Fruit fly (Drosophila melanogaster): ENCODE results near the gene CG13058.

DNA sequence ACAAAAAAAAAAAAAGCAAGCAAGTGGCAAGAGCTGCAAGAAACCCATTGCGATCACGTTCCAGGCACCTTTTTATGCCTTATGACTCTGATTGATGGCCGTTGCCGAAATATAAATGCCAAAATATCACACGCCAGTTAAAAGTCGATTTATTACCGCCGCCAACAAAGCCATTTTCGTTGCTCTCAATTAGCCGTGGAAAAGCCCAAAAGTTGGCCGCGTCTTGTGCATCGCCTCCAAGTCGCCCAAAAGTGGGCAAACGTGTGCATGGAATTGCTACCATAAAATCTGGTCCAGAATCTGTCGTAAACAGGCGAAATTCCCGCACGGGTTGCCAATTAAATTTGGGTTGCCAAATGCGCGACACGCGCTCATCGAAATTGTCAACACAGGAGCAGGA, 37.0 kb upstream of the CG13058 start:
- TF ChIP-seq CG14655 (GFP tag; optimal IDR thresholded peaks at IDR 0.05) (no peak), Snoo (tag; optimal IDR thresholded peaks at IDR 0.05) (no peak), CG13204 (GFP tag; optimal IDR thresholded peaks at IDR 0.05) (no peak), gl (tag; optimal IDR thresholded peaks at IDR 0.05) (no peak), EcR (GFP tag; optimal IDR thresholded peaks at IDR 0.05) (no peak), Pif1B (GFP tag; optimal IDR thresholded peaks at IDR 0.05) (no peak), CG12605 (GFP tag; IDR thresholded peaks at IDR 0.05) (no peak)
